Worm (Caenorhabditis elegans) whole organism, midembryonic: ENCODE measurements around the gene F40F8.3.

Experiments used
- T22C8.4 ChIP-seq: fragments of 200-800 bp; sonication (Bioruptor generic); IDR thresholded peaks from 2 replicates; pipeline ENCODE4 v1.3.6; 2022; ENCODE audit warnings: missing genetic modification characterization, missing compliant biosample characterization
- cog-1 ChIP-seq: sonication (generic microtip); optimal IDR thresholded peaks from 2 replicates; lab custom pipeline; 2016; ENCODE audit warnings: missing genetic modification characterization, missing compliant biosample characterization
- flt-1 ChIP-seq: fragments of 200-800 bp; sonication (Bioruptor generic); IDR thresholded peaks from 2 replicates; pipeline ENCODE4 v1.3.6; 2022; ENCODE audit warnings: missing genetic modification characterization, missing compliant biosample characterization
- med-1 ChIP-seq: sonication (generic microtip); optimal IDR thresholded peaks from 2 replicates; lab custom pipeline; 2017; ENCODE audit warnings: missing genetic modification characterization, mild to moderate bottlenecking, missing compliant biosample characterization, antibody characterized with exemption, missing genetic modification reagents; ENCODE audit not compliant: insufficient read depth
- ref-1 ChIP-seq: fragments of 200-800 bp; sonication (Bioruptor generic); conservative IDR thresholded peaks from 2 replicates; pipeline ENCODE4 v1.3.6; 2022; ENCODE audit warnings: missing genetic modification reagents, missing genetic modification characterization, missing compliant biosample characterization
- tab-1 ChIP-seq: fragments of 200-800 bp; sonication (Bioruptor generic); IDR thresholded peaks from 2 replicates; pipeline ENCODE4 v1.3.6; 2022; ENCODE audit warnings: missing genetic modification characterization, missing compliant biosample characterization
- ztf-23 ChIP-seq: fragments of 200-800 bp; sonication (Bioruptor generic); IDR thresholded peaks from 2 replicates; pipeline ENCODE4 v1.3.6; 2022; ENCODE audit warnings: missing genetic modification reagents, missing genetic modification characterization, missing compliant biosample characterization
- ztf-29 ChIP-seq: fragments of 200-800 bp; sonication (Bioruptor generic); IDR thresholded peaks from 2 replicates; pipeline ENCODE4 v1.3.6; 2022; ENCODE audit warnings: missing genetic modification reagents, missing genetic modification characterization, missing compliant biosample characterization

DNA sequence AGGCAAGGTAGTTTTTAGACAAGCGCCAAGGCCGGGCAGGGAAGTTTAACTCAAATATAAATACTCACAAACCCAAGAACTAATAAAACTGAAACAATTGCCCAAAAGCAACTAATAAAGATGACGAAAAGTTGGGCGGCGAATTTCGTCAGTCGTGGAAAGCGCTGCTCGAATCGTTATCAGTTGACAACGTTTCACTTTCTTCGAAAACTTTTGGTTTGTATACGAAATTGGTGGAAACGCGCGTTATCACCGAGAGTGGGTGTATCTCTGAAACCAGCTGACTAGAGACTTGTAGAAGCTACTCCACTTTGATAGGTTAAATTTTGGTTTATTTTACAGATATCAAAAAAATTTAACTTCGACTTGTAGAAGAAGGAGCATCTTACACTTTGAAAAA is 24.0 kb downstream of the F40F8.3 start:
- TF ChIP-seq cog-1 (tag; lab: Kevin White, UChicago) (no peak), ref-1 (GFP tag; lab: Robert Waterston, UW) (no peak), tab-1 (GFP tag; lab: Robert Waterston, UW) (no peak), flt-1 (GFP tag; lab: Robert Waterston, UW) (no peak), T22C8.4 (GFP tag; lab: Robert Waterston, UW) (no peak), ztf-23 (GFP tag; lab: Robert Waterston, UW) (no peak), med-1 (GFP tag; lab: Kevin White, UChicago) (no peak), ztf-29 (no peak)
